Fruit fly (Drosophila melanogaster): ENCODE data around the gene CG2983.

The CG2983 gene

dm6 chr2L:2855773-2856615 is 8.6 kb downstream of the CG2983 start, which contains the start of the genes CG3104 and RpS21 (continued):
- TF ChIP-seq bsh (GFP tag; optimal IDR thresholded peaks at IDR 0.05) (peak; percentile 34 to 69), CG11093 (GFP tag; IDR thresholded peaks at IDR 0.05) (peak; percentile 62; the same call in 2 of the 3 replicates), CG11398 (GFP tag; optimal IDR thresholded peaks at IDR 0.05) (peak; percentile 73), Hr3 (GFP tag; optimal IDR thresholded peaks at IDR 0.05) (peak; percentile 73), MTF-1 (GFP tag; optimal IDR thresholded peaks at IDR 0.05; ENCODE audit: borderline replicate concordance) (peak; percentile 94), nerfin-1 (tag; optimal IDR thresholded peaks at IDR 0.05) (peak; percentile 76), hth (optimal IDR thresholded peaks at IDR 0.05) (no peak), tll (GFP tag; optimal IDR thresholded peaks at IDR 0.05) (no peak), Ssrp (tag; optimal IDR thresholded peaks at IDR 0.05) (peak; percentile 66), az2 (GFP tag; optimal IDR thresholded peaks at IDR 0.05) (peak; percentile 75), CG9437 (GFP tag; optimal IDR thresholded peaks at IDR 0.05) (peak; percentile 58), Neu2 (GFP tag; optimal IDR thresholded peaks at IDR 0.05; ENCODE audit: borderline replicate concordance) (no peak), chinmo (GFP tag; IDR thresholded peaks at IDR 0.05; ENCODE audit: partially characterized antibody) (no peak), jing (GFP tag; optimal IDR thresholded peaks at IDR 0.05) (peak; percentile 39), CG10462 (GFP tag; optimal IDR thresholded peaks at IDR 0.05) (peak; percentile 25), kah (GFP tag; optimal IDR thresholded peaks at IDR 0.05) (peak; percentile 58), Sox102F (GFP tag; optimal IDR thresholded peaks at IDR 0.05) (peak; percentile 38), tap (tag; optimal IDR thresholded peaks at IDR 0.05) (peak; percentile 11), Dfd (GFP tag; optimal IDR thresholded peaks at IDR 0.05) (no peak), chif (GFP tag; optimal IDR thresholded peaks at IDR 0.05) (peak; percentile 52 to 73), lilli (GFP tag; optimal IDR thresholded peaks at IDR 0.05) (peak; percentile 86), CG10543 (GFP tag; optimal IDR thresholded peaks at IDR 0.05) (peak; percentile 95), ara (GFP tag; IDR thresholded peaks at IDR 0.05) (peak; percentile 78), wdn (GFP tag; IDR thresholded peaks at IDR 0.05) (peak; percentile 78), gce (GFP tag; IDR thresholded peaks at IDR 0.05) (peak; percentile 83; the same call in 2 of the 3 replicates), CG13624 (GFP tag; optimal IDR thresholded peaks at IDR 0.05) (peak; percentile 86), seq (GFP tag; IDR thresholded peaks at IDR 0.05) (no peak), CG32772 (GFP tag; IDR thresholded peaks at IDR 0.05) (peak; percentile 88), CG32532 (GFP tag; IDR thresholded peaks at IDR 0.05) (peak; percentile 95), CG1792 (GFP tag; optimal IDR thresholded peaks at IDR 0.05) (peak; percentile 80), CG2116 (GFP tag; optimal IDR thresholded peaks at IDR 0.05) (peak; percentile 70), Lim3 (GFP tag; IDR thresholded peaks at IDR 0.05) (0 out of 2 replicates have a peak, but pooled peaks have one; percentile 33), kni (GFP tag; optimal IDR thresholded peaks at IDR 0.05) (peak; percentile 87), CG6689 (GFP tag; IDR thresholded peaks at IDR 0.05) (peak; percentile 62), HHEX (GFP tag; optimal IDR thresholded peaks at IDR 0.05) (peak; percentile 93), hb (GFP tag; IDR thresholded peaks at IDR 0.05; ENCODE audit: partially characterized antibody) (no peak), pum (GFP tag; optimal IDR thresholded peaks at IDR 0.05) (peak; percentile 65), sens-2 (GFP tag; IDR thresholded peaks at IDR 0.05) (peak; percentile 89), CG7786 (GFP tag; optimal IDR thresholded peaks at IDR 0.05) (peak; percentile 77), CG3163 (GFP tag; optimal IDR thresholded peaks at IDR 0.05) (peak; percentile 68), Gsc (GFP tag; IDR thresholded peaks at IDR 0.05) (no peak), CG11560 (tag; IDR thresholded peaks at IDR 0.05) (peak; percentile 51; the same call in 2 of the 3 replicates), kay (GFP tag; optimal IDR thresholded peaks at IDR 0.05) (no peak), CG42726 (GFP tag; IDR thresholded peaks at IDR 0.05; ENCODE audit: partially characterized antibody) (no peak; the same call in 1 of the 2 replicates), gem (tag; optimal IDR thresholded peaks at IDR 0.05) (peak; percentile 61), Mad (GFP tag; optimal IDR thresholded peaks at IDR 0.05) (peak; percentile 87), CG31441 (GFP tag; IDR thresholded peaks at IDR 0.05) (peak; percentile 75), CG16779 (GFP tag; IDR thresholded peaks at IDR 0.05) (peak; percentile 94), CG12299 (tag; optimal IDR thresholded peaks at IDR 0.05) (peak; percentile 44)

All from whole organism, embryonic.